Worm (Caenorhabditis elegans) whole organism, L4 larva: ENCODE measurements around the gene nstp-1.

Source experiments
- fkh-10 ChIP-seq: fragments of 150-350 bp; optimal IDR thresholded peaks from 2 replicates; lab custom pipeline; 2014; ENCODE audit warnings: missing biosample characterization, missing genetic modification reagents, missing genetic modification characterization
- pha-4 ChIP-seq, 2 experiments: fragments of 150-350 bp in 1 of 2; fragments of 200-800 bp in 1 of 2; sonication (Bioruptor generic) in 1 of 2; IDR thresholded peaks in 1 of 2; optimal IDR thresholded peaks in 1 of 2; 2 replicates each; pipeline versions ENCODE4 v1.3.6 to Lab custom; 2014 to 2022; ENCODE audit warnings: missing genetic modification characterization in 2 of 2, missing genetic modification reagents in 2 of 2, missing biosample characterization in 1 of 2, missing compliant biosample characterization in 1 of 2
- snpc-4 ChIP-seq: fragments of 150-350 bp; optimal IDR thresholded peaks from 2 replicates; lab custom pipeline; 2014; ENCODE audit warnings: missing biosample characterization, missing genetic modification characterization
- unc-62 ChIP-seq, 3 experiments: fragments of 150-350 bp in 1 of 3; sonication (generic microtip); optimal IDR thresholded peaks in 2 of 3; peaks in 1 of 3; 1 replicate in 1 of 3; 2 replicates in 2 of 3; lab custom pipeline; 2014 to 2017; ENCODE audit warnings: missing biosample characterization in 3 of 3, missing genetic modification characterization in 3 of 3, missing genetic modification reagents in 3 of 3, missing genotype in 1 of 3
- ztf-11 ChIP-seq: fragments of 150-350 bp; optimal IDR thresholded peaks from 2 replicates; lab custom pipeline; 2014; ENCODE audit warnings: missing biosample characterization, missing genetic modification characterization

DNA sequence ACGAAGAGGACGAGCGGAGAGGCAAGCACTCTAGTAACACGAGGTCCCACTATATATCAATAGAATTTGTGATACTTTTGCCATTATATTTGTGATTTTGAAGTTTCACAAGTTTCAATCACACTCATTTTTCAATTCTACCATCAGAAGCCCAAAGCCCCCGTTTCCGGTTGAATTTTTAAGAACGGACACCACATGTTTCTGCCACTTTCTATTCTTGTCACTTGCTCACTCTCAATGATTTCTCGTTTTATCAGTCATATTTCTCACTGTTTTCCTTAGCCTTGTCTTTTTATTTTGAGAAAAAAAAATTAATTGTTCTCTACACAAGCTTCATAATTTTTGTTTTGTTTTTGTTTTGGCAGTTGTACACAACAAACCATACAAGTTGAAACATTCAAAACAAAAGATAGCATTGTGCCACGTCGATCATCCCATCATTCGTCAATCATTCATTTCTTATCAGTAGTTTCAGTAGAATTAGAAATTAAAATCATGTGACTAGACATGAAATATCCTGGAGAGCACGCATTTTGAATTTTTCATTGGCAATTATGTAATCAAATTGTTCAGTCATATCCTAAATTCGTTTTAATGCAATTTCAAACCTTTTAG, 32.6 kb upstream of the nstp-1 start:
- TF ChIP-seq ztf-11 (no peak), unc-62 (GFP tag; optimal IDR thresholded peaks at IDR 0.05 in 1 of 2; lab: Kevin White, UChicago) (peak in 1 of 2 experiments; percentile 76), unc-62 (tag; optimal IDR thresholded peaks at IDR 0.05; lab: Kevin White, UChicago) (no peak), fkh-10 (no peak), pha-4 (GFP tag; IDR thresholded peaks at IDR 0.05; lab: Robert Waterston, UW) (no peak), pha-4 (tag; optimal IDR thresholded peaks at IDR 0.05; lab: Kevin White, UChicago) (no peak), snpc-4 (tag; lab: Kevin White, UChicago) (no peak)
